Worm (Caenorhabditis elegans) whole organism, L4 larva: Measurements from ENCODE around the gene C04H5.7.

ENCODE experiments used
- F10B5.3 ChIP-seq: sonication (generic microtip); optimal IDR thresholded peaks from 2 replicates; lab custom pipeline; 2016; ENCODE audit warnings: mild to moderate bottlenecking, missing genetic modification characterization, missing compliant biosample characterization
- F26F4.8 ChIP-seq: fragments of 200-800 bp; sonication (Bioruptor generic); conservative IDR thresholded peaks from 2 replicates; pipeline ENCODE4 v1.3.6; 2022; ENCODE audit warnings: missing genetic modification characterization, missing compliant biosample characterization
- F37D6.2 ChIP-seq: sonication (generic microtip); optimal IDR thresholded peaks from 2 replicates; lab custom pipeline; 2016; ENCODE audit warnings: mild to moderate bottlenecking, missing genetic modification characterization, missing compliant biosample characterization
- F44E2.7 ChIP-seq: fragments of 200-800 bp; sonication (Bioruptor generic); IDR thresholded peaks from 2 replicates; pipeline ENCODE4 v2.1.2; 2022; ENCODE audit warnings: missing genetic modification characterization, missing compliant biosample characterization
- Y5F2A.4 ChIP-seq: fragments of 200-800 bp; sonication (Bioruptor generic); optimal IDR thresholded peaks from 2 replicates; lab custom pipeline; 2018; ENCODE audit warnings: mild to moderate bottlenecking, missing genetic modification characterization, missing compliant biosample characterization
- Y75B8A.6 ChIP-seq: fragments of 200-800 bp; sonication (Bioruptor generic); IDR thresholded peaks from 2 replicates; pipeline ENCODE4 v1.3.6; 2022; ENCODE audit warnings: missing genetic modification reagents, missing genetic modification characterization, missing compliant biosample characterization
- ZK337.2 ChIP-seq: fragments of 200-800 bp; sonication (Bioruptor generic); IDR thresholded peaks from 2 replicates; pipeline ENCODE4 v1.3.6; 2022; ENCODE audit warnings: missing genetic modification reagents, missing genetic modification characterization, missing compliant biosample characterization
- ama-1 ChIP-seq: fragments of 150-350 bp; optimal IDR thresholded peaks from 2 replicates; lab custom pipeline; 2014; ENCODE audit warnings: inconsistent platforms, mixed read lengths
- ceh-28 ChIP-seq: fragments of 150-350 bp; optimal IDR thresholded peaks from 2 replicates; lab custom pipeline; 2014; ENCODE audit warnings: missing biosample characterization, missing genetic modification reagents, missing genetic modification characterization
- ceh-44 ChIP-seq: fragments of 200-800 bp; sonication (Bioruptor generic); IDR thresholded peaks from 2 replicates; pipeline ENCODE4 v1.3.6; 2022; ENCODE audit warnings: missing genetic modification reagents, missing genetic modification characterization, missing compliant biosample characterization
- ces-1 ChIP-seq: fragments of 150-350 bp; sonication (generic microtip); optimal IDR thresholded peaks from 4 replicates; lab custom pipeline; 2014; ENCODE audit warnings: missing biosample characterization, missing genetic modification reagents, missing genetic modification characterization
- cey-2 ChIP-seq: sonication (generic microtip); optimal IDR thresholded peaks from 3 replicates; lab custom pipeline; 2017; ENCODE audit warnings: missing genetic modification characterization, mild to moderate bottlenecking, missing compliant biosample characterization, antibody characterized with exemption, borderline replicate concordance; ENCODE audit not compliant: insufficient read depth
- daf-19 ChIP-seq: fragments of 200-800 bp; sonication (Bioruptor generic); conservative IDR thresholded peaks from 2 replicates; pipeline ENCODE4 v1.3.6; 2022; ENCODE audit warnings: missing genetic modification characterization, missing compliant biosample characterization
- daf-8 ChIP-seq: fragments of 200-800 bp; sonication (Bioruptor generic); IDR thresholded peaks from 2 replicates; pipeline ENCODE4 v1.3.6; 2022; ENCODE audit warnings: missing genetic modification characterization, missing compliant biosample characterization
- dmd-6 ChIP-seq: fragments of 200-800 bp; sonication (Bioruptor generic); IDR thresholded peaks from 2 replicates; pipeline ENCODE4 v1.3.6; 2022; ENCODE audit warnings: missing genetic modification reagents, missing genetic modification characterization, missing compliant biosample characterization
- dmd-9 ChIP-seq: fragments of 200-800 bp; sonication (Bioruptor generic); IDR thresholded peaks from 2 replicates; pipeline ENCODE4 v1.3.6; 2022; ENCODE audit warnings: missing genetic modification reagents, missing genetic modification characterization, missing compliant biosample characterization
- dve-1 ChIP-seq: sonication (generic microtip); optimal IDR thresholded peaks from 2 replicates; lab custom pipeline; 2017; ENCODE audit warnings: antibody characterized with exemption, mild to moderate bottlenecking, missing genetic modification characterization, missing compliant biosample characterization; ENCODE audit not compliant: insufficient read depth
- fkh-10 ChIP-seq: fragments of 150-350 bp; optimal IDR thresholded peaks from 2 replicates; lab custom pipeline; 2014; ENCODE audit warnings: missing biosample characterization, missing genetic modification reagents, missing genetic modification characterization
- hlh-11 ChIP-seq: fragments of 200-800 bp; sonication (Bioruptor generic); optimal IDR thresholded peaks from 2 replicates; lab custom pipeline; 2018; ENCODE audit warnings: mild to moderate bottlenecking, missing genetic modification characterization, missing compliant biosample characterization
- hmg-1.1 ChIP-seq: fragments of 200-800 bp; sonication (Bioruptor generic); IDR thresholded peaks from 2 replicates; pipeline ENCODE4 v1.3.6; 2022; ENCODE audit warnings: missing genetic modification reagents, missing genetic modification characterization, missing compliant biosample characterization
- lim-7 ChIP-seq: fragments of 200-800 bp; sonication (Bioruptor generic); IDR thresholded peaks from 2 replicates; pipeline ENCODE4 v1.3.6; 2022; ENCODE audit warnings: missing genetic modification characterization, missing compliant biosample characterization
- lin-15B ChIP-seq: fragments of 150-350 bp; sonication (generic microtip); optimal IDR thresholded peaks from 3 replicates; lab custom pipeline; 2014; ENCODE audit warnings: missing biosample characterization, missing genetic modification characterization
- lin-29 ChIP-seq: fragments of 200-800 bp; sonication (Bioruptor generic); IDR thresholded peaks from 2 replicates; pipeline ENCODE4 v1.3.6; 2022; ENCODE audit warnings: missing genetic modification reagents, missing genetic modification characterization, missing compliant biosample characterization
- mdl-1 ChIP-seq, 2 experiments: fragments of 150-350 bp in 1 of 2; sonication (generic microtip) in 1 of 2; optimal IDR thresholded peaks; 2 replicates each; lab custom pipeline; 2014 to 2017; ENCODE audit warnings: missing biosample characterization in 2 of 2, missing genetic modification characterization in 2 of 2
- mes-2 ChIP-seq: sonication (generic microtip); optimal IDR thresholded peaks from 2 replicates; lab custom pipeline; 2016; ENCODE audit warnings: missing genotype, mild to moderate bottlenecking, missing genetic modification characterization, missing compliant biosample characterization; ENCODE audit not compliant: poor library complexity, severe bottlenecking
- mxl-2 ChIP-seq: fragments of 200-800 bp; sonication (Bioruptor generic); conservative IDR thresholded peaks from 2 replicates; pipeline ENCODE4 v1.3.6; 2022; ENCODE audit warnings: missing genetic modification reagents, missing genetic modification characterization, missing compliant biosample characterization
- mxl-3 ChIP-seq: fragments of 200-800 bp; sonication (Bioruptor generic); optimal IDR thresholded peaks from 2 replicates; lab custom pipeline; 2018; ENCODE audit warnings: mild to moderate bottlenecking, missing genetic modification characterization, missing compliant biosample characterization
- nhr-10 ChIP-seq: fragments of 150-350 bp; optimal IDR thresholded peaks from 2 replicates; lab custom pipeline; 2014; ENCODE audit warnings: missing biosample characterization, missing genetic modification characterization
- nhr-11 ChIP-seq: fragments of 150-350 bp; optimal IDR thresholded peaks from 2 replicates; lab custom pipeline; 2014; ENCODE audit warnings: missing biosample characterization, missing genetic modification characterization
- nhr-111 ChIP-seq: fragments of 200-800 bp; sonication (Bioruptor generic); optimal IDR thresholded peaks from 2 replicates; lab custom pipeline; 2018; ENCODE audit warnings: mild to moderate bottlenecking, missing genetic modification characterization, missing compliant biosample characterization
- nhr-48 ChIP-seq: sonication (generic microtip); optimal IDR thresholded peaks from 2 replicates; lab custom pipeline; 2016; ENCODE audit warnings: mild to moderate bottlenecking, missing genetic modification characterization, missing compliant biosample characterization
- nhr-76 ChIP-seq: fragments of 150-350 bp; optimal IDR thresholded peaks from 2 replicates; lab custom pipeline; 2014; ENCODE audit warnings: missing biosample characterization, missing genetic modification characterization
- nhr-77 ChIP-seq: fragments of 150-350 bp; optimal IDR thresholded peaks from 2 replicates; lab custom pipeline; 2014; ENCODE audit warnings: missing biosample characterization, missing genetic modification characterization
- pha-4 ChIP-seq, 2 experiments: fragments of 150-350 bp in 1 of 2; fragments of 200-800 bp in 1 of 2; sonication (Bioruptor generic) in 1 of 2; IDR thresholded peaks in 1 of 2; optimal IDR thresholded peaks in 1 of 2; 2 replicates each; pipeline versions ENCODE4 v1.3.6 to Lab custom; 2014 to 2022; ENCODE audit warnings: missing genetic modification characterization in 2 of 2, missing genetic modification reagents in 2 of 2, missing biosample characterization in 1 of 2, missing compliant biosample characterization in 1 of 2
- sdz-12 ChIP-seq: fragments of 200-800 bp; sonication (Bioruptor generic); optimal IDR thresholded peaks from 2 replicates; lab custom pipeline; 2018; ENCODE audit warnings: mild to moderate bottlenecking, missing genetic modification characterization, missing compliant biosample characterization
- set-16 ChIP-seq: fragments of 200-800 bp; sonication (Bioruptor generic); IDR thresholded peaks from 2 replicates; pipeline ENCODE4 v1.3.6; 2022; ENCODE audit warnings: missing genetic modification reagents, missing genetic modification characterization, missing compliant biosample characterization
- snpc-1.2 ChIP-seq: fragments of 200-800 bp; sonication (Bioruptor generic); IDR thresholded peaks from 2 replicates; pipeline ENCODE4 v1.3.6; 2022; ENCODE audit warnings: missing genetic modification reagents, missing genetic modification characterization, missing compliant biosample characterization
- tag-97 ChIP-seq: fragments of 200-800 bp; sonication (Bioruptor generic); IDR thresholded peaks from 2 replicates; pipeline ENCODE4 v1.3.6; 2022; ENCODE audit warnings: missing genetic modification characterization, missing compliant biosample characterization
- tra-1 ChIP-seq: fragments of 200-800 bp; sonication (Bioruptor generic); IDR thresholded peaks from 2 replicates; pipeline ENCODE4 v1.3.6; 2022; ENCODE audit warnings: missing genetic modification reagents, missing genetic modification characterization, missing compliant biosample characterization
- unc-130 ChIP-seq: sonication (generic microtip); optimal IDR thresholded peaks from 2 replicates; lab custom pipeline; 2016; ENCODE audit warnings: missing genetic modification reagents, missing genetic modification characterization, missing compliant biosample characterization
- unc-62 ChIP-seq, 3 experiments: fragments of 150-350 bp in 1 of 3; sonication (generic microtip); optimal IDR thresholded peaks in 2 of 3; peaks in 1 of 3; 1 replicate in 1 of 3; 2 replicates in 2 of 3; lab custom pipeline; 2014 to 2017; ENCODE audit warnings: missing biosample characterization in 3 of 3, missing genetic modification characterization in 3 of 3, missing genetic modification reagents in 3 of 3, missing genotype in 1 of 3
- vab-7 ChIP-seq: fragments of 200-800 bp; sonication (Bioruptor generic); IDR thresholded peaks from 2 replicates; pipeline ENCODE4 v1.3.6; 2022; ENCODE audit warnings: missing genetic modification reagents, missing genetic modification characterization, missing compliant biosample characterization
- zag-1 ChIP-seq: fragments of 150-350 bp; optimal IDR thresholded peaks from 2 replicates; lab custom pipeline; 2014; ENCODE audit warnings: missing biosample characterization, missing genetic modification characterization
- zfp-3 ChIP-seq: fragments of 200-800 bp; sonication (Bioruptor generic); conservative IDR thresholded peaks from 2 replicates; pipeline ENCODE4 v1.3.6; 2022; ENCODE audit warnings: missing genetic modification reagents, missing genetic modification characterization, missing compliant biosample characterization
- zip-2 ChIP-seq: fragments of 150-350 bp; optimal IDR thresholded peaks from 2 replicates; lab custom pipeline; 2014; ENCODE audit warnings: missing biosample characterization, missing genetic modification characterization

C04H5.7 gene

DNA sequence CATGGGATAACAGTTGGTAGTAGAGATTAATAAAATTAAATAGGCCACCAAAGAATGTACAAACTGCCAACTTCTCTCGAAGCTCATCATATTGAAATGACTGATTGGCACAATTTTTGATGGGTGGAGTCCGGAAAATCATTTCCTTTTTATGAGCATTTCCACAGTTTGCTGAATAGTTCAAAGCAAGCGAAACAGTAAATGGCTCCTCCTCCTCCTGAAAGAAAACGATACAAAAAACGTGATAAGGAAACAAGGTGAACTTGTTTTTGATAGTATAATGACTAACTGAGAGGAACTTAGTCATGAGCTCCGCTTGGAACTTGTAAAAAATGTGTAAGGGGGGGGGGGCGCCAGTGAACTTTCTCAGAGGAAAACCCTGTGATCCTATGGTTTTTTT lies 22.7 kb upstream of the C04H5.7 start, which contains the start of gene K10H10.9:
Gene K10H10.9 (minus strand): TSS at position 101 of the 400 bp plus-strand sequence.
- no peak for TF ChIP-seq lin-15B
- no peak for TF ChIP-seq F37D6.2 (tag; lab: Kevin White, UChicago)
- no peak for TF ChIP-seq snpc-1.2
- TF ChIP-seq mdl-1 (tag; optimal IDR thresholded peaks at IDR 0.05; lab: Kevin White, UChicago) = no peak
- no peak for TF ChIP-seq nhr-111
- TF ChIP-seq zfp-3 = no peak
- TF ChIP-seq unc-62 (GFP tag; optimal IDR thresholded peaks at IDR 0.05 in 1 of 2; lab: Kevin White, UChicago) = no peak
- TF ChIP-seq unc-62 (tag; optimal IDR thresholded peaks at IDR 0.05; lab: Kevin White, UChicago) = no peak
- no peak for TF ChIP-seq Y75B8A.6 (GFP tag; lab: Robert Waterston, UW)
- no peak for TF ChIP-seq tra-1
- TF ChIP-seq sdz-12 (GFP tag; lab: Kevin White, UChicago) = no peak
- TF ChIP-seq nhr-77 = no peak
- TF ChIP-seq F10B5.3 (tag; lab: Kevin White, UChicago) = no peak
- no peak for TF ChIP-seq unc-130
- TF ChIP-seq ceh-44 (GFP tag; lab: Robert Waterston, UW) = no peak
- TF ChIP-seq zag-1 (tag; lab: Kevin White, UChicago) = no peak
- no peak for TF ChIP-seq tag-97 (GFP tag; lab: Robert Waterston, UW)

DNA sequence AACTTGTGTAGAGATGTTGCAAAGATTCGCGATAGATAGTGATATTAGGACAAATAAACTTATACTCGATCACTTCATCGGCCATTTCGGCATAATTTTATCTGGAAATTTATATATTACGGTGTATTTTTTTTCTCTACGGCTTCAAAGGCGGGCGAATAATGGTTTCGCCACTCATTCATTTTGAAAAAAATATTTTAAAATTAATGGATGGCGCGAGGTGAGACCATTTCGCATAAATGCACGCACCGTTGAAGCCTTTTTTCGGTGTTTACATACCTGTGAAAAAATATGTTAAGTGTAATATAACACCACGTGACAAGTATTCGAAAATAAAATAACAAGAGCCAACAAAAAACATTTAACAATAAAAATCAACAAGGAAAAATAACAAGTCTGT lies 15.7 kb upstream of the C04H5.7 start, which contains the start of gene btb-19:
Gene btb-19 (minus strand): TSS at position 101 of the 400 bp plus-strand sequence.
- TF ChIP-seq ama-1 (lab: Kevin White, UChicago) (no peak), snpc-1.2 (no peak), Y75B8A.6 (GFP tag; lab: Robert Waterston, UW) (no peak), Y5F2A.4 (no peak), nhr-111 (no peak), hlh-11 (tag; lab: Kevin White, UChicago) (no peak), nhr-76 (no peak), nhr-48 (tag; lab: Kevin White, UChicago) (no peak), F44E2.7 (GFP tag; lab: Robert Waterston, UW) (no peak), dve-1 (tag; lab: Kevin White, UChicago) (no peak), F26F4.8 (no peak), cey-2 (tag; lab: Kevin White, UChicago) (no peak), nhr-11 (no peak), vab-7 (GFP tag; lab: Robert Waterston, UW) (no peak), fkh-10 (GFP tag; lab: Kevin White, UChicago) (no peak), pha-4 (GFP tag; IDR thresholded peaks at IDR 0.05; lab: Robert Waterston, UW) (no peak), pha-4 (tag; optimal IDR thresholded peaks at IDR 0.05; lab: Kevin White, UChicago) (no peak), zip-2 (no peak), hmg-1.1 (no peak), lin-29 (GFP tag; lab: Robert Waterston, UW) (no peak), daf-19 (no peak)

DNA sequence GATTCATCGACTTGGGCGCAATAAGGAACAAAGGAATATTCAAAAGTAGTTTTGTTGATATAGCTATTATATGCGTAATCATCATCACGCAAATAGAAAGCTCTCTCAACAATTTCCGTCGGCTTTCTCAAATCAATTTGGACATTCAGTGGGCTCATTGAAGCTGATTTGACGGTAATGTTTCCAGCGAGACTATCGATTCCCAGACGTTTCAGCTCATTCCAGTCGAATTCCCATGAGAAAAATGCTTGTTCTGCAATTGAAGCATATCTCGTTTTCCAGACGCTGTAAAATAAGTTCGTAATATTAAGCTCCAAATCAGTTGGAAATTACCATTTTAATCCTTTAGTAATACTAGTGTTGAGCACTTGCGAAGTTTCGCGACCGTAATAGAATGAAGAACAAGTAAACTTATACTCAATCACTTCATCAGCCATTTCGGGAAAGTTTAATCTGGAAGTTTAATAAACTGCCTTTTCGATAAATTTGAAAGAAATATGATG lies 14.6 kb upstream of the C04H5.7 start, which contains the start of gene btb-20:
Gene btb-20 (minus strand): TSS at position 453 of the 503 bp plus-strand sequence.
- TF ChIP-seq mxl-3 = no peak
- peak in 1 of 2 experiments; percentile 93 for TF ChIP-seq unc-62 (GFP tag; optimal IDR thresholded peaks at IDR 0.05 in 1 of 2; lab: Kevin White, UChicago)
- no peak for TF ChIP-seq unc-62 (tag; optimal IDR thresholded peaks at IDR 0.05; lab: Kevin White, UChicago)
- TF ChIP-seq, all 104 proteins: peak for 1

DNA sequence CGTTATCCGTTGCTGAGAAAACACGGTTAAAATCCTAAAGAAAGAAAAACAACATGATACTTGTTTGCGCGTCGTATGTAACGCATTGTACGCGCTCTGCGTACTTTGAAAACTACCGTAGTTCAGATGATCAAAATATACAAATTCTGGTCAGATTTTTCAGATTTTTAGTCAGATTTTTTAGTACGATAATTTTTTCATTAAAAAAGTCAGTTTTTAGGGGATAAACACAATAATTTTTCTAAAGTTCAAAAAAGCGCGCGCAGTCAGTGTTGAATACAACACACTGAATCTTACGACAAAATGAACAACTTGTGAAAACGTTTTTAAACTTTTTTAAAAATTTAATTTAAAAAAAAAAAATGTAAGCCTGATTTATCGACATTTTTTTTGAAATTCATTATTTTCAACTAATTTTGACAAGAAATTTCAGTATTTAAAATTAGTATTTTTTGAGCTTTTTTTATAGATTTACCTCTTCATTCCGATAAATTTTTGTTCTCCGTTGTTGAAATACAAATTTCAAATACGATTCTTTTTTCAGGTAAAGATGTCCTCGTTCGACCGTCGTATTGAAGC lies 14.0 kb upstream of the C04H5.7 start, which contains the start of gene pot-2:
Gene pot-2 (plus strand): TSS at position 529 of the 579 bp plus-strand sequence.
- TF ChIP-seq mes-2 (tag; lab: Kevin White, UChicago) (no peak), mxl-3 (no peak), dmd-6 (GFP tag; lab: Robert Waterston, UW) (no peak), cey-2 (tag; lab: Kevin White, UChicago) (no peak), mxl-2 (GFP tag; lab: Robert Waterston, UW) (no peak), ces-1 (GFP tag; lab: Kevin White, UChicago) (no peak), daf-8 (GFP tag; lab: Robert Waterston, UW) (no peak), Y5F2A.4 (no peak), dmd-9 (GFP tag; lab: Robert Waterston, UW) (no peak), lin-29 (GFP tag; lab: Robert Waterston, UW) (no peak), nhr-10 (tag; lab: Kevin White, UChicago) (no peak), ceh-28 (tag; lab: Kevin White, UChicago) (no peak), ZK337.2 (GFP tag; lab: Robert Waterston, UW) (no peak), set-16 (GFP tag; lab: Robert Waterston, UW) (no peak), lim-7 (GFP tag; lab: Robert Waterston, UW) (no peak)
